Fruit fly (Drosophila melanogaster): ENCODE results near the gene CG42237.

DNA sequence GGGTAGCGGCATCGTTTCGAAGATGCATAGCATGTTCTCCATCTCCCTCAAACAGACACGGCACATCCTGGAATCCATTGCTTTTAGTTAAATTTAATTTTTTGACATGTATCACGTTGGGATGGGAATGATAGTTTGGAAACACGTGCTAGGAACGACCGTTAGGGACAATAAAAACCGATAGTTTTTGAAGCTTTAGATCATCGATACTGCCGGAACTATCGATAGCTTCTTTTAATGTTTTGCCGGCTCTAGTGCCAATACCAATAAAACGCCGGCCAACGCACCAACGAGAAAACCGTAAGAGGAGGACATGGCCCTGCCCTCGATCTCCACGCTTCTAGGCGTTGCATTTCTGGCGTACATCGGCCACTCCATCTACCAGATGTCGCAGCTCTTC lies 39.9 kb downstream of the CG42237 start, which contains the start of the genes CG4318 and CG4332:
- TF ChIP-seq dl (GFP tag; optimal IDR thresholded peaks at IDR 0.05; ENCODE audit: insufficient read depth in 1 of 2, partially characterized antibody in 2 of 2) (no peak), brk (GFP tag; optimal IDR thresholded peaks at IDR 0.05) (no peak), Hr83 (GFP tag; optimal IDR thresholded peaks at IDR 0.05; ENCODE audit: poor library complexity, severe bottlenecking) (no peak), usp (GFP tag; optimal IDR thresholded peaks at IDR 0.05) (no peak), dsf (GFP tag; optimal IDR thresholded peaks at IDR 0.05; ENCODE audit: borderline replicate concordance) (no peak), dmrt93B (GFP tag; optimal IDR thresholded peaks at IDR 0.05) (no peak), br (GFP tag; optimal IDR thresholded peaks at IDR 0.05) (no peak), sv (GFP tag; optimal IDR thresholded peaks at IDR 0.05) (no peak), Vsx2 (GFP tag; optimal IDR thresholded peaks at IDR 0.05; ENCODE audit: partially characterized antibody) (no peak)

Data from whole organism, wandering third instar larva.